Fruit fly (Drosophila melanogaster) whole organism, prepupa: Measurements from ENCODE around the gene CG46394.

Experiments used
- CG16779 ChIP-seq: fragments of 200-800 bp; sonication (Bioruptor generic); optimal IDR thresholded peaks from 3 replicates; lab custom pipeline; 2017; ENCODE audit warnings: missing biosample characterization, mild to moderate bottlenecking, missing genetic modification characterization
- dac ChIP-seq: fragments of 200-800 bp; sonication (Bioruptor generic); optimal IDR thresholded peaks from 2 replicates; lab custom pipeline; 2017; ENCODE audit warnings: missing biosample characterization, mild to moderate bottlenecking, missing genetic modification characterization
- vri ChIP-seq: fragments of 200-800 bp; sonication (Bioruptor generic); optimal IDR thresholded peaks from 3 replicates; lab custom pipeline; 2016; ENCODE audit warnings: missing biosample characterization, mild to moderate bottlenecking, missing genetic modification characterization

DNA sequence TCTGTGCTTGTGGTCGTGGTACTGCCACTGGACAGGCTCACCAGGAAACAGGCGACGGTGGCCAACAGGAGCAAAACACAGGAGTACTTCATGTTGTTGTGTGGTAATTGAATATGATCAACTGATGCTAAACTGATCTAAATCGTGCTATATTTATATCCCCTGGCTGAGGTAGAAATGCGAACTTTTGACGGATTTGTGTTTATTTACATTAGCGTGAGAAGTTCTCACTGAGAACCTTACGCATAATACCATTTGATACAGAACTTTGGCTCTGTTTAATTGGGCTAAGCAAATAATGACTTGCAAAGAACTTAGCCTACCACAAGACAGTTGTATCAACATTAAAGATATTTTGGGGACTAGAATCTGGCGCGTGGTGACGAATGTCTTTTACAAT, 9.0 kb upstream of the CG46394 start, which contains the start of gene CG33268:
- TF ChIP-seq CG16779 (no peak), dac (GFP tag; lab: Kevin White, UChicago) (no peak), vri (no peak)
